Fruit fly (Drosophila melanogaster): ENCODE results near the gene Als2.

Gene Als2

dm6 chr3L:21715974-21716373 is 36.4 kb upstream of the Als2 start:
- no peak for TF ChIP-seq CG5204 (GFP tag; optimal IDR thresholded peaks at IDR 0.05)
- TF ChIP-seq Clk (GFP tag; optimal IDR thresholded peaks at IDR 0.05) = no peak
- TF ChIP-seq CG33017 (tag; optimal IDR thresholded peaks at IDR 0.05) = no peak
- no peak for TF ChIP-seq kay (GFP tag; ENCODE audit: borderline replicate concordance)
- no peak for TF ChIP-seq Hr96 (GFP tag; optimal IDR thresholded peaks at IDR 0.05)
- no peak for TF ChIP-seq pad (GFP tag; optimal IDR thresholded peaks at IDR 0.05)
- TF ChIP-seq toe (GFP tag; optimal IDR thresholded peaks at IDR 0.05) = no peak
- TF ChIP-seq Mnt (GFP tag; optimal IDR thresholded peaks at IDR 0.05) = no peak

dm6 chr3L:21709785-21710591 is 30.4 kb upstream of the Als2 start:
- TF ChIP-seq CG1620 (GFP tag; optimal IDR thresholded peaks at IDR 0.05) = no peak
- no peak for TF ChIP-seq CG12768 (GFP tag; optimal IDR thresholded peaks at IDR 0.05)
- no peak for TF ChIP-seq cic (GFP tag; optimal IDR thresholded peaks at IDR 0.05)

dm6 chr3L:21706144-21706926 is 26.8 kb upstream of the Als2 start, which contains the start of gene CG32447:
CG32447 (minus strand) TSS chr3L:21706365.
- no peak for TF ChIP-seq CG7101 (tag; optimal IDR thresholded peaks at IDR 0.05)
- no peak for TF ChIP-seq cnc (optimal IDR thresholded peaks at IDR 0.05)
- no peak for TF ChIP-seq toe (GFP tag; optimal IDR thresholded peaks at IDR 0.05)
- no peak for TF ChIP-seq bab1 (GFP tag; optimal IDR thresholded peaks at IDR 0.05)
- TF ChIP-seq CG14711 (tag; optimal IDR thresholded peaks at IDR 0.05) = no peak

- no peak for TF ChIP-seq pad (GFP tag; optimal IDR thresholded peaks at IDR 0.05)
- TF ChIP-seq CG5204 (GFP tag; optimal IDR thresholded peaks at IDR 0.05) = no peak
- TF ChIP-seq CG7045 (GFP tag; optimal IDR thresholded peaks at IDR 0.05) = no peak
- no peak for TF ChIP-seq CG14711 (tag; optimal IDR thresholded peaks at IDR 0.05)
- TF ChIP-seq tj (GFP tag; optimal IDR thresholded peaks at IDR 0.05) = no peak
- no peak for TF ChIP-seq toe (GFP tag; optimal IDR thresholded peaks at IDR 0.05)
- TF ChIP-seq Clk (GFP tag; optimal IDR thresholded peaks at IDR 0.05) = no peak
- TF ChIP-seq Hr96 (GFP tag; optimal IDR thresholded peaks at IDR 0.05) = no peak
- TF ChIP-seq cic (GFP tag; optimal IDR thresholded peaks at IDR 0.05) = no peak
- TF ChIP-seq CG11617 (GFP tag; optimal IDR thresholded peaks at IDR 0.05) = no peak
- TF ChIP-seq ovo (GFP tag; optimal IDR thresholded peaks at IDR 0.05) = no peak
- TF ChIP-seq CG1620 (GFP tag; optimal IDR thresholded peaks at IDR 0.05) = no peak
- TF ChIP-seq Crg-1 (GFP tag; optimal IDR thresholded peaks at IDR 0.05) = no peak
- TF ChIP-seq kay (GFP tag; ENCODE audit: borderline replicate concordance) = no peak
- no peak for TF ChIP-seq cnc (optimal IDR thresholded peaks at IDR 0.05)
- no peak for TF ChIP-seq CG12768 (GFP tag; optimal IDR thresholded peaks at IDR 0.05)
- no peak for TF ChIP-seq CG7101 (tag; optimal IDR thresholded peaks at IDR 0.05)
- TF ChIP-seq Mnt (GFP tag; optimal IDR thresholded peaks at IDR 0.05) = no peak
- TF ChIP-seq CG33017 (tag; optimal IDR thresholded peaks at IDR 0.05) = no peak
Observed at dm6 chr3L:21700945-21701344, 21.4 kb upstream of the Als2 start.

dm6 chr3L:21700052-21700451 is 20.5 kb upstream of the Als2 start:
- TF ChIP-seq kay (GFP tag; ENCODE audit: borderline replicate concordance) = no peak
- no peak for TF ChIP-seq CG5204 (GFP tag; optimal IDR thresholded peaks at IDR 0.05)
- no peak for TF ChIP-seq toe (GFP tag; optimal IDR thresholded peaks at IDR 0.05)
- TF ChIP-seq Mnt (GFP tag; optimal IDR thresholded peaks at IDR 0.05) = no peak
- TF ChIP-seq ovo (GFP tag; optimal IDR thresholded peaks at IDR 0.05) = no peak
- TF ChIP-seq CG14711 (tag; optimal IDR thresholded peaks at IDR 0.05) = no peak
- TF ChIP-seq CG7101 (tag; optimal IDR thresholded peaks at IDR 0.05) = no peak
- no peak for TF ChIP-seq tj (GFP tag; optimal IDR thresholded peaks at IDR 0.05)
- no peak for TF ChIP-seq Crg-1 (GFP tag; optimal IDR thresholded peaks at IDR 0.05)
- TF ChIP-seq CG12768 (GFP tag; optimal IDR thresholded peaks at IDR 0.05) = no peak
- TF ChIP-seq bab1 (GFP tag; optimal IDR thresholded peaks at IDR 0.05) = no peak
- TF ChIP-seq CG1620 (GFP tag; optimal IDR thresholded peaks at IDR 0.05) = no peak
- TF ChIP-seq cic (GFP tag; optimal IDR thresholded peaks at IDR 0.05) = no peak

dm6 chr3L:21694647-21695046 is 15.1 kb upstream of the Als2 start:
- TF ChIP-seq bab1 (GFP tag; optimal IDR thresholded peaks at IDR 0.05) (no peak), CG5204 (GFP tag; optimal IDR thresholded peaks at IDR 0.05) (no peak), ovo (GFP tag; optimal IDR thresholded peaks at IDR 0.05) (no peak), Mnt (GFP tag; optimal IDR thresholded peaks at IDR 0.05) (no peak), CG1620 (GFP tag; optimal IDR thresholded peaks at IDR 0.05) (no peak), CG12768 (GFP tag; optimal IDR thresholded peaks at IDR 0.05) (no peak), Hr96 (GFP tag; optimal IDR thresholded peaks at IDR 0.05) (no peak), CG7045 (GFP tag; optimal IDR thresholded peaks at IDR 0.05) (no peak), CG33017 (tag; optimal IDR thresholded peaks at IDR 0.05) (no peak), kay (GFP tag; ENCODE audit: borderline replicate concordance) (no peak), toe (GFP tag; optimal IDR thresholded peaks at IDR 0.05) (no peak), CG11617 (GFP tag; optimal IDR thresholded peaks at IDR 0.05) (no peak)

All from whole organism, adult.